Fruit fly (Drosophila melanogaster): ENCODE data around the gene out.

Gene out

DNA sequence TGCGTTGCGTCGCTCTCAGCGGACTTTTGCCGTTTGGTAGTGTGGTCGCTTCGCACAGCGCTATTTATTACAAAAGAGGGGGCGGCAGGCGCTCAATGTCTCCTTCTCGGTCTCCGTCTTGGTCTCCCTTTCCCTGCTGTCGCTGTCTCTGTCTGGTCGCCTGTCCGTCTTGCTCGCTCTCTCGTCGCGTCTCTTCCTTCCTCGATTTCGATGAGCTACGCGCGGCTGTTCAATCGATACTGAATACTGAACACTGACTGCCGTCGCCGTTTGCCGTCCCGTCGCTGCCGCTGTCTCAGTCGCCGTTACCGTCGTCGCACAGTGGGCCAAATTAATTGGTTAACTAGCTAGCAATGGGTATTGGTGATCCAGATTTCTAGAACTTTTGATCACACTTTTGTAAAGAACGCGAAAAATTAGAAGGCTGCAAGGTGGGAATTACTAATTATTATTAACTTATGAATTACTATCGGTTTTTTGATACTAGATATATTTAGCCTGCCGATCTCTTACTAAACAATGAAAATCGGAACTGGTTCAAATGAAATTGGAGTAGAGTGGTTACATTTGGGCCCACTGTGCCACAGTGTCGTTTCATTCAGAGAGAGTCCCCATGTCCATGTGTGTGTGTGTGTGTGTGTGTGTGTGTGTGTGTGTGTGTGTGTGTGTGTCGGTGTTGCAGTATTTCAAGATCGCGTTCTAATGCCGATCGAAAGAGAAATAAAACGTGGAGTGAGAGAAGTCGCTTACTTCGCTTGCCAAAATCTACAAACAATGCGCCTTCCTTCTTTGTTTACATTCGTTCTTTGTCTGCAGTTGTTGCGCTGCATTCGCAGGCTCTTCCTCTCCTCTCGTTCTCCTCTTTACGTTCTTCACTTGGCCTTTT, 23.8 kb downstream of the out start, which contains the start of gene CG8034 (continued):
- TF ChIP-seq stc (GFP tag; IDR thresholded peaks at IDR 0.05): peak; percentile 92
- TF ChIP-seq bsh (GFP tag; optimal IDR thresholded peaks at IDR 0.05): peak; percentile 95 to 98
- TF ChIP-seq CG2199 (GFP tag; IDR thresholded peaks at IDR 0.05): 0 out of 3 replicates have a peak, but pooled peaks have one; percentile 61
- TF ChIP-seq CG1603 (tag; optimal IDR thresholded peaks at IDR 0.05): peak; percentile 89
- peak; percentile 97 for TF ChIP-seq CG7372 (GFP tag; IDR thresholded peaks at IDR 0.05)
- TF ChIP-seq CG12769 (tag; optimal IDR thresholded peaks at IDR 0.05): peak; percentile 96
- TF ChIP-seq CG14965 (GFP tag; optimal IDR thresholded peaks at IDR 0.05; ENCODE audit: borderline replicate concordance): peak; percentile 46
- TF ChIP-seq ssp (GFP tag; IDR thresholded peaks at IDR 0.05): peak; percentile 87
- peak; percentile 96 for TF ChIP-seq az2 (GFP tag; optimal IDR thresholded peaks at IDR 0.05)
- TF ChIP-seq CG3065 (GFP tag; optimal IDR thresholded peaks at IDR 0.05): peak; percentile 87
- TF ChIP-seq CG34422 (GFP tag; IDR thresholded peaks at IDR 0.05): peak; percentile 93
- TF ChIP-seq CG6683 (GFP tag; optimal IDR thresholded peaks at IDR 0.05): peak; percentile 93
- TF ChIP-seq Eip74EF (GFP tag; optimal IDR thresholded peaks at IDR 0.05): peak in 1 of 2 experiments; percentile 97
- TF ChIP-seq ham (GFP tag; IDR thresholded peaks at IDR 0.05): peak; percentile 87
- peak; percentile 93 for TF ChIP-seq CG11093 (GFP tag; IDR thresholded peaks at IDR 0.05)
- TF ChIP-seq bab2 (GFP tag; optimal IDR thresholded peaks at IDR 0.05): peak; percentile 95
- peak; percentile 89 for TF ChIP-seq Oaz (GFP tag; IDR thresholded peaks at IDR 0.05)
- TF ChIP-seq her (GFP tag; optimal IDR thresholded peaks at IDR 0.05): peak; percentile 84
- peak; percentile 94 for TF ChIP-seq croc (GFP tag; conservative IDR thresholded peaks at IDR 0.05)
- TF ChIP-seq CG12219 (GFP tag; optimal IDR thresholded peaks at IDR 0.05): peak; percentile 96
- peak; percentile 94 for TF ChIP-seq D19B (GFP tag; optimal IDR thresholded peaks at IDR 0.05)
- peak; percentile 37; the same call in 1 of the 2 replicates for TF ChIP-seq CG13287 (GFP tag; IDR thresholded peaks at IDR 0.05; ENCODE audit: partially characterized antibody)
- peak; percentile 96 for TF ChIP-seq maf-S (GFP tag; optimal IDR thresholded peaks at IDR 0.05)
- TF ChIP-seq CG4360 (GFP tag; IDR thresholded peaks at IDR 0.05): peak; percentile 62; the same call in 1 of the 2 replicates
- TF ChIP-seq CG11560 (tag; IDR thresholded peaks at IDR 0.05): peak; percentile 89
- peak; percentile 90 for TF ChIP-seq CG4617 (GFP tag; optimal IDR thresholded peaks at IDR 0.05; ENCODE audit: borderline replicate concordance)
- peak; percentile 95 for TF ChIP-seq esg (GFP tag; conservative IDR thresholded peaks at IDR 0.05)
- TF ChIP-seq Opbp (GFP tag; IDR thresholded peaks at IDR 0.05; ENCODE audit: partially characterized antibody): peak; percentile 59; the same call in 2 of the 3 replicates
- peak; percentile 98 for TF ChIP-seq dmrt99B (tag; optimal IDR thresholded peaks at IDR 0.05)
- peak; percentile 91 for TF ChIP-seq dm (GFP tag; optimal IDR thresholded peaks at IDR 0.05)
- TF ChIP-seq CHES-1-like (GFP tag; optimal IDR thresholded peaks at IDR 0.05): peak; percentile 96
- TF ChIP-seq HLHmδ (GFP tag; optimal IDR thresholded peaks at IDR 0.05): peak; percentile 68
- no peak for TF ChIP-seq ato (GFP tag; IDR thresholded peaks at IDR 0.05; ENCODE audit: partially characterized antibody)
- TF ChIP-seq MBD-R2 (GFP tag; IDR thresholded peaks at IDR 0.05): peak; percentile 84
- TF ChIP-seq Rx (GFP tag; IDR thresholded peaks at IDR 0.05): peak; percentile 89
- peak; percentile 95 for TF ChIP-seq CG32532 (GFP tag; IDR thresholded peaks at IDR 0.05)
- TF ChIP-seq pan (optimal IDR thresholded peaks at IDR 0.05): no peak
- peak in 1 of 2 experiments; percentile 93 for TF ChIP-seq pan (GFP tag; optimal IDR thresholded peaks at IDR 0.05 in 1 of 2, IDR thresholded peaks at IDR 0.05 in 1 of 2)
- peak; percentile 94 for TF ChIP-seq CG10654 (GFP tag; optimal IDR thresholded peaks at IDR 0.05)
- peak; percentile 62 for TF ChIP-seq CG16813 (GFP tag; IDR thresholded peaks at IDR 0.05; ENCODE audit: partially characterized antibody)
- peak; percentile 93 for TF ChIP-seq CG12104 (GFP tag; optimal IDR thresholded peaks at IDR 0.05)
- TF ChIP-seq eve (GFP tag; optimal IDR thresholded peaks at IDR 0.05): peak; percentile 65 to 97
- TF ChIP-seq Drgx (GFP tag; IDR thresholded peaks at IDR 0.05): peak; percentile 96
- TF ChIP-seq Usf (GFP tag; optimal IDR thresholded peaks at IDR 0.05): peak; percentile 97
- TF ChIP-seq CG8478 (optimal IDR thresholded peaks at IDR 0.05): no peak
- TF ChIP-seq CG14441 (GFP tag; IDR thresholded peaks at IDR 0.05): peak; percentile 94
- peak; percentile 99 for TF ChIP-seq CoRest (tag; optimal IDR thresholded peaks at IDR 0.05)
- TF ChIP-seq crc (GFP tag; optimal IDR thresholded peaks at IDR 0.05): peak; percentile 90
- peak; percentile 90 for TF ChIP-seq CG14050 (GFP tag; IDR thresholded peaks at IDR 0.05)

Data from whole organism, embryonic.